Worm (Caenorhabditis elegans) whole organism, L3 larva: ENCODE data around the gene Y110A2AL.4.

Experiments
- R02D3.7 ChIP-seq: fragments of 150-350 bp; optimal IDR thresholded peaks from 2 replicates; lab custom pipeline; 2014; ENCODE audit warnings: missing biosample characterization, missing genetic modification characterization
- ZK546.5 ChIP-seq: sonication (generic microtip); optimal IDR thresholded peaks from 2 replicates; lab custom pipeline; 2017; ENCODE audit warnings: missing biosample characterization, missing genetic modification characterization
- aly-2 ChIP-seq: fragments of 150-350 bp; optimal IDR thresholded peaks from 2 replicates; lab custom pipeline; 2014; ENCODE audit warnings: missing biosample characterization, missing genetic modification characterization
- ceh-16 ChIP-seq: sonication (generic microtip); optimal IDR thresholded peaks from 2 replicates; lab custom pipeline; 2017; ENCODE audit warnings: missing biosample characterization, missing genetic modification characterization
- ceh-28 ChIP-seq: fragments of 150-350 bp; optimal IDR thresholded peaks from 2 replicates; lab custom pipeline; 2014; ENCODE audit warnings: missing biosample characterization, missing genetic modification reagents, missing genetic modification characterization
- ceh-82 ChIP-seq: fragments of 150-350 bp; optimal IDR thresholded peaks from 2 replicates; lab custom pipeline; 2014; ENCODE audit warnings: missing biosample characterization, missing genetic modification characterization
- ceh-9 ChIP-seq: sonication (generic microtip); optimal IDR thresholded peaks from 2 replicates; lab custom pipeline; 2018; ENCODE audit warnings: missing biosample characterization, missing genetic modification characterization
- daf-12 ChIP-seq: fragments of 150-350 bp; optimal IDR thresholded peaks from 2 replicates; lab custom pipeline; 2014; ENCODE audit warnings: missing biosample characterization, missing genetic modification reagents, missing genetic modification characterization
- egl-27 ChIP-seq: sonication (generic microtip); optimal IDR thresholded peaks from 4 replicates; lab custom pipeline; 2017; ENCODE audit warnings: missing biosample characterization, missing genetic modification reagents, missing genetic modification characterization
- egl-5 ChIP-seq: fragments of 150-350 bp; optimal IDR thresholded peaks from 2 replicates; lab custom pipeline; 2017; ENCODE audit warnings: missing biosample characterization, missing genetic modification reagents, missing genetic modification characterization, inconsistent platforms
- elt-1 ChIP-seq: fragments of 150-350 bp; optimal IDR thresholded peaks from 2 replicates; lab custom pipeline; 2014; ENCODE audit warnings: missing biosample characterization, missing genetic modification characterization
- elt-2 ChIP-seq: sonication (generic microtip); optimal IDR thresholded peaks from 2 replicates; lab custom pipeline; 2016; ENCODE audit warnings: missing genetic modification reagents, mild to moderate bottlenecking, missing genetic modification characterization, missing compliant biosample characterization
- elt-3 ChIP-seq, 3 experiments: fragments of 150-350 bp in 1 of 3; sonication (generic microtip) in 2 of 3; optimal IDR thresholded peaks; 2 replicates in 2 of 3; 4 replicates in 1 of 3; lab custom pipeline; 2014 to 2017; ENCODE audit warnings: missing biosample characterization in 3 of 3, missing genetic modification characterization in 3 of 3
- eor-1 ChIP-seq, 2 experiments: fragments of 150-350 bp; optimal IDR thresholded peaks; 2 replicates each; lab custom pipeline; 2014 to 2018; ENCODE audit warnings: missing biosample characterization in 2 of 2, missing genetic modification characterization in 2 of 2
- fkh-10 ChIP-seq: sonication (generic microtip); optimal IDR thresholded peaks from 2 replicates; lab custom pipeline; 2017; ENCODE audit warnings: missing biosample characterization, missing genetic modification reagents, missing genetic modification characterization
- fkh-2 ChIP-seq: fragments of 150-350 bp; optimal IDR thresholded peaks from 2 replicates; lab custom pipeline; 2014; ENCODE audit warnings: missing biosample characterization, missing genetic modification reagents, missing genetic modification characterization
- fos-1 ChIP-seq: fragments of 150-350 bp; optimal IDR thresholded peaks from 2 replicates; lab custom pipeline; 2014; ENCODE audit warnings: missing biosample characterization, missing genetic modification characterization
- hmg-11 ChIP-seq: sonication (generic microtip); optimal IDR thresholded peaks from 2 replicates; lab custom pipeline; 2016; ENCODE audit warnings: missing genetic modification characterization, missing compliant biosample characterization
- jun-1 ChIP-seq: fragments of 150-350 bp; optimal IDR thresholded peaks from 2 replicates; lab custom pipeline; 2014; ENCODE audit warnings: missing biosample characterization, missing genetic modification reagents, missing genetic modification characterization
- lin-15B ChIP-seq: fragments of 150-350 bp; optimal IDR thresholded peaks from 2 replicates; lab custom pipeline; 2014; ENCODE audit warnings: missing biosample characterization, missing genetic modification characterization
- lin-39 ChIP-seq: fragments of 150-350 bp; optimal IDR thresholded peaks from 2 replicates; lab custom pipeline; 2018; ENCODE audit warnings: missing biosample characterization, missing genetic modification reagents, missing genetic modification characterization
- lsy-12 ChIP-seq: sonication (generic microtip); optimal IDR thresholded peaks from 2 replicates; lab custom pipeline; 2016; ENCODE audit warnings: mild to moderate bottlenecking, missing genetic modification characterization, missing compliant biosample characterization
- mdl-1 ChIP-seq: fragments of 150-350 bp; optimal IDR thresholded peaks from 2 replicates; lab custom pipeline; 2014; ENCODE audit warnings: missing biosample characterization, missing genetic modification characterization
- mml-1 ChIP-seq: fragments of 150-350 bp; sonication (generic microtip); optimal IDR thresholded peaks from 3 replicates; lab custom pipeline; 2014; ENCODE audit warnings: missing biosample characterization, missing genetic modification characterization
- nfya-1 ChIP-seq: sonication (generic microtip); optimal IDR thresholded peaks from 2 replicates; lab custom pipeline; 2017; ENCODE audit warnings: missing genetic modification characterization, mild to moderate bottlenecking, missing compliant biosample characterization, antibody characterized with exemption, moderate library complexity; ENCODE audit not compliant: insufficient read depth
- nhr-11 ChIP-seq: fragments of 150-350 bp; optimal IDR thresholded peaks from 2 replicates; lab custom pipeline; 2014; ENCODE audit warnings: missing biosample characterization, missing genetic modification characterization
- nhr-12 ChIP-seq: fragments of 150-350 bp; optimal IDR thresholded peaks from 2 replicates; lab custom pipeline; 2014; ENCODE audit warnings: missing biosample characterization, missing genetic modification characterization
- nhr-23 ChIP-seq: fragments of 150-350 bp; optimal IDR thresholded peaks from 2 replicates; lab custom pipeline; 2014; ENCODE audit warnings: missing biosample characterization, missing genetic modification reagents, missing genetic modification characterization
- nhr-237 ChIP-seq: fragments of 150-350 bp; optimal IDR thresholded peaks from 2 replicates; lab custom pipeline; 2014; ENCODE audit warnings: missing biosample characterization, missing genetic modification characterization
- nhr-25 ChIP-seq: sonication (generic microtip); optimal IDR thresholded peaks from 2 replicates; lab custom pipeline; 2017; ENCODE audit warnings: missing biosample characterization, missing genetic modification characterization
- nhr-43 ChIP-seq: sonication (generic microtip); optimal IDR thresholded peaks from 2 replicates; lab custom pipeline; 2016; ENCODE audit warnings: mild to moderate bottlenecking, missing genetic modification characterization, missing compliant biosample characterization; ENCODE audit not compliant: poor library complexity, severe bottlenecking
- nhr-67 ChIP-seq: fragments of 150-350 bp; optimal IDR thresholded peaks from 2 replicates; lab custom pipeline; 2014; ENCODE audit warnings: missing biosample characterization, missing genetic modification characterization
- nhr-76 ChIP-seq: fragments of 150-350 bp; sonication (generic microtip); optimal IDR thresholded peaks from 5 replicates; lab custom pipeline; 2014; ENCODE audit warnings: missing biosample characterization, missing genetic modification characterization
- nhr-77 ChIP-seq: fragments of 150-350 bp; optimal IDR thresholded peaks from 2 replicates; lab custom pipeline; 2014; ENCODE audit warnings: missing biosample characterization, missing genetic modification characterization
- pha-4 ChIP-seq: fragments of 150-350 bp; optimal IDR thresholded peaks from 2 replicates; lab custom pipeline; 2014; ENCODE audit warnings: missing biosample characterization, missing genetic modification reagents, missing genetic modification characterization
- sea-2 ChIP-seq: fragments of 150-350 bp; sonication (generic microtip); optimal IDR thresholded peaks from 4 replicates; lab custom pipeline; 2014; ENCODE audit warnings: missing biosample characterization, missing genetic modification reagents, missing genetic modification characterization
- skn-1 ChIP-seq: fragments of 150-350 bp; optimal IDR thresholded peaks from 2 replicates; lab custom pipeline; 2014; ENCODE audit warnings: missing biosample characterization, missing genetic modification characterization
- snpc-4 ChIP-seq: fragments of 150-350 bp; optimal IDR thresholded peaks from 2 replicates; lab custom pipeline; 2014; ENCODE audit warnings: missing biosample characterization, missing genetic modification characterization
- tbx-2 ChIP-seq: sonication (generic microtip); optimal IDR thresholded peaks from 2 replicates; lab custom pipeline; 2016; ENCODE audit warnings: mild to moderate bottlenecking, missing genetic modification characterization, missing compliant biosample characterization
- unc-39 ChIP-seq: sonication (generic microtip); optimal IDR thresholded peaks from 4 replicates; lab custom pipeline; 2017; ENCODE audit warnings: missing biosample characterization, missing genetic modification characterization
- unc-62 ChIP-seq: fragments of 150-350 bp; sonication (generic microtip); optimal IDR thresholded peaks from 4 replicates; lab custom pipeline; 2014; ENCODE audit warnings: missing biosample characterization, missing genetic modification reagents, missing genetic modification characterization
- zag-1 ChIP-seq: fragments of 150-350 bp; optimal IDR thresholded peaks from 2 replicates; lab custom pipeline; 2014; ENCODE audit warnings: missing biosample characterization, missing genetic modification characterization
- ztf-11 ChIP-seq: fragments of 150-350 bp; optimal IDR thresholded peaks from 2 replicates; lab custom pipeline; 2014; ENCODE audit warnings: missing biosample characterization, missing genetic modification characterization

The Y110A2AL.4 gene

ce11 chrII:2881088-2881487 is 42.0 kb downstream of the Y110A2AL.4 start:
- TF ChIP-seq jun-1 (no peak), nhr-23 (tag; lab: Kevin White, UChicago) (no peak), nhr-237 (tag; lab: Kevin White, UChicago) (no peak), lin-15B (no peak), zag-1 (tag; lab: Kevin White, UChicago) (no peak)
- TF ChIP-seq, all 47 proteins: peak for 0

DNA sequence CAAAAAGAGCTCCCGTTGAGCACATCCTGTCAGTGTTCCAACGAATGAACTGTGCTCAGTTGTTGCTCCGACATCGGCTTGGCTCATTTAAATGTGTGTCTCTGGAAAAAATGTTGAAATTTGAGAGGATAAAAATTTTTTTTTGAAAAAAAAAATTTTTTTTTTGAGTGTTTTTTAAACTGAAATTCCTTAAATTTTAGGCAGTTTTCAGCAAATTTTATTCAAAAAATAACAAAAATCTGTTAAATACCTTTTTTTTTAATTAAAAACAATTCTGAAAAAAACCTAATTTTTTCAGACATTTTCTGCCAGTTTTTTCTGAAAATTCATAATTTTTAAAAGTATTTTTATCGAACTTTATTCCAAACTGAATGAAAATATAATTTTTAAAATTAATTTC is 45.7 kb downstream of the Y110A2AL.4 start, which contains the start of gene pigw-1:
Gene pigw-1 (minus strand): TSS at position 101 of the 400 bp plus-strand sequence.
- TF ChIP-seq ztf-11 (tag; lab: Kevin White, UChicago) (no peak), ceh-82 (tag; lab: Kevin White, UChicago) (no peak), snpc-4 (no peak), sea-2 (no peak), nfya-1 (tag; lab: Kevin White, UChicago) (no peak), nhr-77 (tag; lab: Kevin White, UChicago) (no peak), nhr-25 (tag; lab: Kevin White, UChicago) (no peak), lin-15B (no peak), mdl-1 (no peak), ceh-28 (no peak), nhr-67 (tag; lab: Kevin White, UChicago) (no peak), nhr-43 (tag; lab: Kevin White, UChicago) (no peak), eor-1 (tag; optimal IDR thresholded peaks at IDR 0.05; lab: Kevin White, UChicago) (no peak), skn-1 (tag; lab: Kevin White, UChicago) (no peak), nhr-76 (no peak)

ce11 chrII:2885518-2886449 is 46.7 kb downstream of the Y110A2AL.4 start:
- TF ChIP-seq ceh-28 = peak; percentile 94
- no peak for TF ChIP-seq nhr-43 (tag; lab: Kevin White, UChicago)

DNA sequence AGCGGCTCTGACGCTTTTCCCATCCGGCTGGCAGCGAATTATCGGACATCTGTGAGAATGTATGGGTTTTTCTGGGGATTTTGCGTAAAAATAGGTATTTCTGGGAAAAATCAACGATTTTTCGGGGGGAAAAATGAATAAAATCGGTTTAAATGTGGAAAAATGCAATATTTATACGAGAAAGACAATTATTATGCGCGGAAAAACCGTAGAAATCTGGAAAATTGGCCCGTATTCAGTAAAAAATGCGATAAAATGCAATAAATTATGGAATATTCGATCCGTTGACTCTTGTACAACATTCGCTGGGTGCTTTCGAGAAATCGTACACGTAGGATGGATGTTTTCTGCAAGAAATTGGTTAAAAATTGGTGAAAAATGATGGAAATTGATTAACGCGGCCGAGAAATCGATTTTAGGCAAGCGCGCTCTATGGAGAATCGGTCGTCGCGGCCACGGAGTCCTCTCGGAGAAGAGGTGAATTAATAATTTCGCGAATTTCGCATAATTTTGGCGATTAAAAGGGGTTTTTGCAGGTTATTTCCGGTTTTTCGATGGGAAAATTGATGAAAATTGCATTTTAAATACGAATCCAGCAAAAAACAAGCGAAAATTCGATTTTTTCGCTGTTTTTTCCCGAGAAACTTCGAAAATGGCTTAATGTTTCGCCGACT is 50.0 kb downstream of the Y110A2AL.4 start, which contains the start of gene pinn-1:
Gene pinn-1 (minus strand): TSS at position 51 of the 674 bp plus-strand sequence.
- TF ChIP-seq unc-62 (GFP tag; lab: Kevin White, UChicago) = no peak
- peak; percentile 80 for TF ChIP-seq nfya-1 (tag; lab: Kevin White, UChicago)
- no peak for TF ChIP-seq aly-2 (tag; lab: Kevin White, UChicago)
- no peak for TF ChIP-seq nhr-67 (tag; lab: Kevin White, UChicago)
- peak; percentile 21 for TF ChIP-seq R02D3.7 (tag; lab: Kevin White, UChicago)
- no peak for TF ChIP-seq nhr-76
- no peak for TF ChIP-seq nhr-12 (tag; lab: Kevin White, UChicago)
- TF ChIP-seq unc-39 (tag; lab: Kevin White, UChicago) = no peak
- peak; percentile 40 for TF ChIP-seq jun-1
- peak; percentile 90 for TF ChIP-seq pha-4 (tag; lab: Kevin White, UChicago)
- no peak for TF ChIP-seq mdl-1
- TF ChIP-seq hmg-11 = peak; percentile 54
- TF ChIP-seq nhr-77 (tag; lab: Kevin White, UChicago) = peak; percentile 9
- peak; percentile 73 for TF ChIP-seq egl-5 (tag; lab: Kevin White, UChicago)
- no peak for TF ChIP-seq daf-12 (tag; lab: Kevin White, UChicago)
- no peak for TF ChIP-seq ceh-16 (tag; lab: Kevin White, UChicago)
- TF ChIP-seq lin-39 = peak; percentile 90
- peak; percentile 47 for TF ChIP-seq fkh-10 (GFP tag; lab: Kevin White, UChicago)
- TF ChIP-seq nhr-25 (tag; lab: Kevin White, UChicago) = peak; percentile 64
- peak; percentile 97 for TF ChIP-seq lin-15B
- TF ChIP-seq ceh-9 (tag; lab: Kevin White, UChicago) = no peak
- no peak for TF ChIP-seq zag-1 (tag; lab: Kevin White, UChicago)
- TF ChIP-seq mml-1 (tag; lab: Kevin White, UChicago) = no peak
- peak; percentile 77 for TF ChIP-seq snpc-4
- no peak for TF ChIP-seq elt-3 (tag; optimal IDR thresholded peaks at IDR 0.05; lab: Kevin White, UChicago)
- TF ChIP-seq lsy-12 (tag; lab: Kevin White, UChicago) = peak; percentile 86
- TF ChIP-seq ztf-11 (tag; lab: Kevin White, UChicago) = no peak
- TF ChIP-seq elt-2 (tag; lab: Kevin White, UChicago) = peak; percentile 41
- no peak for TF ChIP-seq nhr-11 (tag; lab: Kevin White, UChicago)
- TF ChIP-seq fkh-2 (tag; lab: Kevin White, UChicago) = no peak
- peak; percentile 48 for TF ChIP-seq skn-1 (tag; lab: Kevin White, UChicago)
- TF ChIP-seq egl-27 = peak; percentile 28
- TF ChIP-seq ZK546.5 (tag; lab: Kevin White, UChicago) = no peak
- peak; percentile 58 for TF ChIP-seq tbx-2 (tag; lab: Kevin White, UChicago)
- TF ChIP-seq elt-1 = peak; percentile 5
- no peak for TF ChIP-seq fos-1 (tag; lab: Kevin White, UChicago)
